Worm (Caenorhabditis elegans): ENCODE results near the gene srh-304.

ce11 chrV:17845370-17845967, 17.1 kb downstream of the srh-304 start:
- TF ChIP-seq B0035.1 (tag; optimal IDR thresholded peaks at IDR 0.05) (no peak), ceh-40 (GFP tag; IDR thresholded peaks at IDR 0.05) (no peak), chd-7 (tag; optimal IDR thresholded peaks at IDR 0.05) (no peak), snpc-4 (GFP tag; optimal IDR thresholded peaks at IDR 0.05) (no peak), snpc-4 (tag; optimal IDR thresholded peaks at IDR 0.05) (no peak), F49E8.2 (tag; optimal IDR thresholded peaks at IDR 0.05; ENCODE audit: insufficient read depth) (no peak), efl-1 (GFP tag; optimal IDR thresholded peaks at IDR 0.05) (no peak), C17E4.6 (GFP tag; IDR thresholded peaks at IDR 0.05) (no peak), Y56A3A.18 (GFP tag; IDR thresholded peaks at IDR 0.05) (no peak; the same call in 1 of the 2 replicates)

All from whole organism, young adult.